Fruit fly (Drosophila melanogaster) whole organism, embryonic: Measurements from ENCODE around the gene CG18473.

ENCODE experiments used
- BtbVII ChIP-seq: fragments of 200-800 bp; sonication (Bioruptor generic); optimal IDR thresholded peaks from 3 replicates; lab custom pipeline; 2017; ENCODE audit warnings: missing biosample characterization, mild to moderate bottlenecking, missing genetic modification characterization
- CG10462 ChIP-seq: fragments of 200-800 bp; sonication (Bioruptor generic); optimal IDR thresholded peaks from 2 replicates; lab custom pipeline; 2016; ENCODE audit warnings: missing biosample characterization, missing genetic modification characterization
- CG10959 ChIP-seq: fragments of 200-800 bp; sonication (Bioruptor generic); IDR thresholded peaks from 2 replicates; pipeline ENCODE4 v1.3.6; 2022; ENCODE audit warnings: missing biosample characterization, missing genetic modification characterization
- CG11695 ChIP-seq: fragments of 200-800 bp; sonication (Bioruptor generic); IDR thresholded peaks from 3 replicates; pipeline ENCODE4 v1.3.6; 2022; ENCODE audit warnings: missing biosample characterization, missing genetic modification characterization
- CG12071 ChIP-seq: fragments of 200-800 bp; sonication (Bioruptor generic); optimal IDR thresholded peaks from 3 replicates; lab custom pipeline; 2018; ENCODE audit warnings: missing biosample characterization, mild to moderate bottlenecking, missing genetic modification characterization
- CG12104 ChIP-seq: fragments of 200-800 bp; sonication (Bioruptor generic); optimal IDR thresholded peaks from 3 replicates; lab custom pipeline; 2016; ENCODE audit warnings: missing biosample characterization, missing genetic modification characterization
- CG12219 ChIP-seq: fragments of 200-800 bp; sonication (Bioruptor generic); optimal IDR thresholded peaks from 3 replicates; lab custom pipeline; 2018; ENCODE audit warnings: missing biosample characterization, mild to moderate bottlenecking, missing genetic modification characterization
- CG15011 ChIP-seq: fragments of 200-800 bp; sonication (Bioruptor generic); optimal IDR thresholded peaks from 3 replicates; lab custom pipeline; 2018; ENCODE audit warnings: missing biosample characterization, mild to moderate bottlenecking, missing genetic modification characterization
- CG17912 ChIP-seq: fragments of 200-800 bp; sonication (Bioruptor generic); optimal IDR thresholded peaks from 2 replicates; lab custom pipeline; 2018; ENCODE audit warnings: missing biosample characterization, mild to moderate bottlenecking, missing genetic modification characterization
- CG18476 ChIP-seq: fragments of 200-800 bp; sonication (Bioruptor generic); optimal IDR thresholded peaks from 2 replicates; lab custom pipeline; 2016; ENCODE audit warnings: missing biosample characterization, mild to moderate bottlenecking, missing genetic modification characterization
- CG2678 ChIP-seq: fragments of 200-800 bp; sonication (Bioruptor generic); optimal IDR thresholded peaks from 3 replicates; lab custom pipeline; 2019; ENCODE audit warnings: missing biosample characterization, mild to moderate bottlenecking, missing genetic modification characterization, moderate library complexity
- CG31388 ChIP-seq: fragments of 200-800 bp; sonication (Bioruptor generic); optimal IDR thresholded peaks from 2 replicates; lab custom pipeline; 2016; ENCODE audit warnings: missing biosample characterization, missing genetic modification characterization
- CG3838 ChIP-seq: fragments of 200-800 bp; sonication (Bioruptor generic); optimal IDR thresholded peaks from 3 replicates; lab custom pipeline; 2016; ENCODE audit warnings: missing biosample characterization, missing genetic modification characterization
- CG4360 ChIP-seq: fragments of 200-800 bp; sonication (Bioruptor generic); IDR thresholded peaks from 2 replicates; pipeline ENCODE4 v1.3.6; 2022; ENCODE audit warnings: missing biosample characterization, missing genetic modification characterization
- CG6254 ChIP-seq: fragments of 200-800 bp; sonication (Bioruptor generic); optimal IDR thresholded peaks from 3 replicates; lab custom pipeline; 2017; ENCODE audit warnings: mild to moderate bottlenecking, missing biosample characterization, missing genetic modification reagents, missing genetic modification characterization
- CG9437 ChIP-seq: fragments of 200-800 bp; sonication (Bioruptor generic); optimal IDR thresholded peaks from 2 replicates; lab custom pipeline; 2018; ENCODE audit warnings: missing biosample characterization, mild to moderate bottlenecking, missing genetic modification characterization
- CHES-1-like ChIP-seq: fragments of 200-800 bp; sonication (Bioruptor generic); optimal IDR thresholded peaks from 2 replicates; lab custom pipeline; 2016; ENCODE audit warnings: missing biosample characterization, missing genetic modification characterization
- Deaf1 ChIP-seq: fragments of 200-800 bp; optimal IDR thresholded peaks from 3 replicates; lab custom pipeline; 2019; ENCODE audit warnings: missing biosample characterization, mild to moderate bottlenecking, missing genetic modification characterization, moderate library complexity
- Ets97D ChIP-seq: fragments of 200-800 bp; sonication (Bioruptor generic); optimal IDR thresholded peaks from 3 replicates; lab custom pipeline; 2016; ENCODE audit warnings: missing biosample characterization, missing genetic modification characterization
- GATAe ChIP-seq: fragments of 200-800 bp; sonication (Bioruptor generic); conservative IDR thresholded peaks from 2 replicates; pipeline ENCODE4 v1.3.6; 2022; ENCODE audit warnings: missing biosample characterization, missing genetic modification characterization
- H2.0 ChIP-seq: fragments of 200-800 bp; sonication (Bioruptor generic); IDR thresholded peaks from 2 replicates; pipeline ENCODE4 v1.3.6; 2022; ENCODE audit warnings: missing biosample characterization, missing genetic modification characterization
- Hand ChIP-seq: fragments of 200-800 bp; sonication (Bioruptor generic); optimal IDR thresholded peaks from 2 replicates; lab custom pipeline; 2017; ENCODE audit warnings: mild to moderate bottlenecking, missing biosample characterization, missing genetic modification reagents, missing genetic modification characterization
- HmgD ChIP-seq: fragments of 200-800 bp; sonication (Bioruptor generic); optimal IDR thresholded peaks from 3 replicates; lab custom pipeline; 2016; ENCODE audit warnings: missing biosample characterization, missing genetic modification characterization
- Hr51 ChIP-seq, 2 experiments: fragments of 200-800 bp; sonication (Bioruptor generic); optimal IDR thresholded peaks; 2 replicates in 1 of 2; 3 replicates in 1 of 2; lab custom pipeline; 2016 to 2018; ENCODE audit warnings: missing biosample characterization in 2 of 2, missing genetic modification characterization in 2 of 2, mild to moderate bottlenecking in 1 of 2, moderate library complexity in 1 of 2
- Neu2 ChIP-seq: fragments of 200-800 bp; sonication (Bioruptor generic); optimal IDR thresholded peaks from 3 replicates; lab custom pipeline; 2016; ENCODE audit warnings: missing biosample characterization, missing genetic modification characterization, borderline replicate concordance
- Nf-YA ChIP-seq: fragments of 200-800 bp; sonication (Bioruptor generic); IDR thresholded peaks from 2 replicates; pipeline ENCODE4 v1.3.6; 2022; ENCODE audit warnings: missing biosample characterization, missing genetic modification characterization
- Pdp1 ChIP-seq, 2 experiments: fragments of 200-800 bp; sonication (Bioruptor generic); optimal IDR thresholded peaks; 3 replicates each; lab custom pipeline; 2016; ENCODE audit warnings: missing biosample characterization in 2 of 2, missing genetic modification characterization in 2 of 2, mild to moderate bottlenecking in 1 of 2, moderate library complexity in 1 of 2
- Scr ChIP-seq: fragments of 200-800 bp; sonication (Bioruptor generic); IDR thresholded peaks from 2 replicates; pipeline ENCODE4 v1.3.6; 2022; ENCODE audit warnings: missing biosample characterization, missing genetic modification characterization; ENCODE audit not compliant: partially characterized antibody
- ab ChIP-seq: fragments of 200-800 bp; sonication (Bioruptor generic); optimal IDR thresholded peaks from 2 replicates; lab custom pipeline; 2016; ENCODE audit warnings: missing biosample characterization, missing genetic modification characterization
- abd-A ChIP-seq: fragments of 200-800 bp; sonication (Bioruptor generic); optimal IDR thresholded peaks from 3 replicates; lab custom pipeline; 2019; ENCODE audit warnings: missing biosample characterization, mild to moderate bottlenecking, missing genetic modification characterization, moderate library complexity
- bcd ChIP-seq: fragments of 200-800 bp; sonication (Bioruptor generic); optimal IDR thresholded peaks from 2 replicates; lab custom pipeline; 2017; ENCODE audit warnings: missing biosample characterization, mild to moderate bottlenecking, missing genetic modification characterization
- bigmax ChIP-seq: fragments of 200-800 bp; sonication (Bioruptor generic); optimal IDR thresholded peaks from 2 replicates; lab custom pipeline; 2018; ENCODE audit warnings: missing biosample characterization, mild to moderate bottlenecking, missing genetic modification characterization
- bsh ChIP-seq, 2 experiments: fragments of 200-800 bp; sonication (Bioruptor generic); optimal IDR thresholded peaks; 2 replicates each; lab custom pipeline; 2017 to 2018; ENCODE audit warnings: mild to moderate bottlenecking in 2 of 2, missing biosample characterization in 2 of 2, missing genetic modification characterization in 2 of 2, moderate library complexity in 1 of 2
- dimm ChIP-seq: fragments of 200-800 bp; sonication (Bioruptor generic); IDR thresholded peaks from 2 replicates; pipeline ENCODE4 v1.3.6; 2022; ENCODE audit warnings: missing biosample characterization, missing genetic modification characterization
- exex ChIP-seq: fragments of 200-800 bp; sonication (Bioruptor generic); optimal IDR thresholded peaks from 4 replicates; lab custom pipeline; 2018; ENCODE audit warnings: missing biosample characterization, mild to moderate bottlenecking, missing genetic modification characterization, moderate library complexity
- fd64A ChIP-seq: fragments of 200-800 bp; sonication (Bioruptor generic); optimal IDR thresholded peaks from 3 replicates; lab custom pipeline; 2018; ENCODE audit warnings: missing biosample characterization, mild to moderate bottlenecking, missing genetic modification characterization
- gem ChIP-seq: fragments of 200-800 bp; sonication (Bioruptor generic); optimal IDR thresholded peaks from 2 replicates; lab custom pipeline; 2019; ENCODE audit warnings: missing biosample characterization, mild to moderate bottlenecking, missing genetic modification characterization, moderate library complexity
- gsb ChIP-seq: fragments of 200-800 bp; sonication (Bioruptor generic); IDR thresholded peaks from 2 replicates; pipeline ENCODE4 v1.3.6; 2022; ENCODE audit warnings: missing biosample characterization, missing genetic modification characterization
- gt ChIP-seq: fragments of 200-800 bp; sonication (Bioruptor generic); IDR thresholded peaks from 2 replicates; pipeline ENCODE4 v1.3.6; 2022; ENCODE audit warnings: missing biosample characterization, missing genetic modification characterization
- inv ChIP-seq: fragments of 200-800 bp; sonication (Bioruptor generic); IDR thresholded peaks from 2 replicates; pipeline ENCODE4 v1.3.6; 2022; ENCODE audit warnings: missing biosample characterization, missing genetic modification characterization; ENCODE audit not compliant: partially characterized antibody
- klu ChIP-seq: fragments of 200-800 bp; sonication (Bioruptor generic); IDR thresholded peaks from 2 replicates; pipeline ENCODE4 v1.3.6; 2022; ENCODE audit warnings: missing biosample characterization, missing genetic modification characterization
- mld ChIP-seq: fragments of 200-800 bp; sonication (Bioruptor generic); IDR thresholded peaks from 3 replicates; pipeline ENCODE4 v1.3.6; 2022; ENCODE audit warnings: missing biosample characterization, missing genetic modification characterization; ENCODE audit not compliant: partially characterized antibody
- org-1 ChIP-seq: fragments of 200-800 bp; sonication (Bioruptor generic); optimal IDR thresholded peaks from 2 replicates; lab custom pipeline; 2017; ENCODE audit warnings: missing biosample characterization, missing genetic modification characterization
- phol ChIP-seq: fragments of 200-800 bp; sonication (Bioruptor generic); optimal IDR thresholded peaks from 3 replicates; lab custom pipeline; 2018; ENCODE audit warnings: missing biosample characterization, mild to moderate bottlenecking, missing genetic modification characterization, moderate library complexity
- repo ChIP-seq: fragments of 200-800 bp; sonication (Bioruptor generic); optimal IDR thresholded peaks from 2 replicates; lab custom pipeline; 2016; ENCODE audit warnings: missing biosample characterization, missing genetic modification characterization
- ro ChIP-seq: fragments of 200-800 bp; sonication (Bioruptor generic); IDR thresholded peaks from 2 replicates; pipeline ENCODE4 v1.3.6; 2022; ENCODE audit warnings: missing biosample characterization, missing genetic modification characterization
- sim ChIP-seq: fragments of 200-800 bp; sonication (Bioruptor generic); IDR thresholded peaks from 2 replicates; pipeline ENCODE4 v1.3.6; 2022; ENCODE audit warnings: missing biosample characterization, missing genetic modification characterization
- slou ChIP-seq: fragments of 200-800 bp; sonication (Bioruptor generic); optimal IDR thresholded peaks from 3 replicates; lab custom pipeline; 2016; ENCODE audit warnings: missing biosample characterization, missing genetic modification characterization
- stwl ChIP-seq: fragments of 200-800 bp; sonication (Bioruptor generic); optimal IDR thresholded peaks from 3 replicates; lab custom pipeline; 2018; ENCODE audit warnings: missing biosample characterization, mild to moderate bottlenecking, missing genetic modification characterization, moderate library complexity
- zen ChIP-seq: fragments of 200-800 bp; sonication (Bioruptor generic); optimal IDR thresholded peaks from 3 replicates; lab custom pipeline; 2018; ENCODE audit warnings: missing biosample characterization, mild to moderate bottlenecking, missing genetic modification characterization, moderate library complexity

The CG18473 gene

dm6 chr3R:9399951-9400392 is 36.9 kb downstream of the CG18473 start, which contains the start of gene CG34117 (continued):
- TF ChIP-seq gt (GFP tag; lab: Robert Waterston, UW) = peak; percentile 51
- no peak; the same call in 1 of the 2 replicates for TF ChIP-seq ro (GFP tag; lab: Robert Waterston, UW)
- peak; percentile 85 for TF ChIP-seq CG2678 (tag; lab: Kevin White, UChicago)
- no peak for TF ChIP-seq HmgD (GFP tag; lab: Kevin White, UChicago)
- peak; percentile 81 for TF ChIP-seq CG9437 (GFP tag; lab: Kevin White, UChicago)
- TF ChIP-seq CG10959 (GFP tag; lab: Robert Waterston, UW) = peak; percentile 69
- peak; percentile 24 for TF ChIP-seq CG17912 (GFP tag; lab: Kevin White, UChicago)
- peak; percentile 41 for TF ChIP-seq Ets97D (GFP tag; lab: Kevin White, UChicago)
- TF ChIP-seq sim (GFP tag; lab: Robert Waterston, UW) = no peak
- peak; percentile 46 for TF ChIP-seq CG31388 (GFP tag; lab: Kevin White, UChicago)
- TF ChIP-seq bcd (GFP tag; lab: Kevin White, UChicago) = peak; percentile 61
- TF ChIP-seq zen (tag; lab: Kevin White, UChicago) = peak; percentile 82
- TF ChIP-seq CG15011 (GFP tag; lab: Kevin White, UChicago) = peak; percentile 55
- TF ChIP-seq fd64A = no peak
- TF ChIP-seq Hand (GFP tag; lab: Kevin White, UChicago) = peak; percentile 67
- peak; percentile 75 for TF ChIP-seq phol
- TF ChIP-seq exex (tag; lab: Kevin White, UChicago) = peak; percentile 59
- peak in 1 of 2 experiments; percentile 73 for TF ChIP-seq bsh (GFP tag; optimal IDR thresholded peaks at IDR 0.05; lab: Kevin White, UChicago)
- peak; percentile 75 for TF ChIP-seq BtbVII (GFP tag; lab: Kevin White, UChicago)
- TF ChIP-seq Deaf1 (tag; lab: Kevin White, UChicago) = peak; percentile 51
- TF ChIP-seq Neu2 = no peak
- no peak for TF ChIP-seq CG3838
- TF ChIP-seq bigmax (GFP tag; lab: Kevin White, UChicago) = no peak
- TF ChIP-seq CG12104 (GFP tag; lab: Kevin White, UChicago) = peak; percentile 59
- peak; percentile 58 for TF ChIP-seq gsb (GFP tag; lab: Robert Waterston, UW)
- peak; percentile 50 for TF ChIP-seq CG6254
- no peak for TF ChIP-seq mld (GFP tag; lab: Robert Waterston, UW)
- TF ChIP-seq inv = no peak
- TF ChIP-seq ab (GFP tag; lab: Kevin White, UChicago) = peak; percentile 16
- peak; percentile 57 to 93 for TF ChIP-seq Pdp1 (GFP tag; optimal IDR thresholded peaks at IDR 0.05; lab: Kevin White, UChicago)
- peak; percentile 58 for TF ChIP-seq stwl
- TF ChIP-seq CG12219 = peak; percentile 49
- TF ChIP-seq slou = peak; percentile 75
- peak; percentile 25 for TF ChIP-seq org-1 (GFP tag; lab: Kevin White, UChicago)
- TF ChIP-seq CG4360 (GFP tag; lab: Robert Waterston, UW) = no peak; the same call in 1 of the 2 replicates
- TF ChIP-seq Hr51 (GFP tag; optimal IDR thresholded peaks at IDR 0.05; lab: Kevin White, UChicago) = peak; percentile 53 to 83
- TF ChIP-seq klu = peak; percentile 67
- TF ChIP-seq Scr (GFP tag; lab: Robert Waterston, UW) = no peak
- peak; percentile 90 for TF ChIP-seq gem (tag; lab: Kevin White, UChicago)
- no peak for TF ChIP-seq dimm (GFP tag; lab: Robert Waterston, UW)
- TF ChIP-seq repo = peak; percentile 18
- TF ChIP-seq CG11695 (GFP tag; lab: Robert Waterston, UW) = peak; percentile 80; the same call in 2 of the 3 replicates
- peak; percentile 12 for TF ChIP-seq CHES-1-like
- peak; percentile 62 for TF ChIP-seq H2.0 (GFP tag; lab: Robert Waterston, UW)
- TF ChIP-seq Nf-YA (GFP tag; lab: Robert Waterston, UW) = peak; percentile 27; the same call in 1 of the 2 replicates
- TF ChIP-seq CG18476 (GFP tag; lab: Kevin White, UChicago) = peak; percentile 80
- TF ChIP-seq abd-A (tag; lab: Kevin White, UChicago) = peak; percentile 24
- TF ChIP-seq GATAe (GFP tag; lab: Robert Waterston, UW) = no peak
- TF ChIP-seq CG10462 = peak; percentile 57
- peak; percentile 30 for TF ChIP-seq CG12071
